Fruit fly (Drosophila melanogaster) whole organism: ENCODE data around the gene Pkd2.

Experiments
- CG8478 ChIP-seq: fragments of >200 bp; optimal IDR thresholded peaks from 2 replicates; lab custom pipeline; 2018; ENCODE audit warnings: inconsistent platforms
- Dll ChIP-seq: fragments of >200 bp; optimal IDR thresholded peaks from 2 replicates; lab custom pipeline; 2017
- EcR ChIP-seq, 2 experiments: fragments of >200 bp; optimal IDR thresholded peaks; 2 replicates each; lab custom pipeline; 2017; ENCODE audit warnings: missing biosample characterization in 2 of 2, missing genetic modification characterization in 2 of 2, missing genetic modification reagents in 2 of 2
- pan ChIP-seq: fragments of >200 bp; optimal IDR thresholded peaks from 2 replicates; lab custom pipeline; 2017
- psq ChIP-seq: fragments of >200 bp; optimal IDR thresholded peaks from 2 replicates; lab custom pipeline; 2017
- usp ChIP-seq: fragments of >200 bp; optimal IDR thresholded peaks from 2 replicates; lab custom pipeline; 2017; ENCODE audit warnings: missing biosample characterization, missing genetic modification characterization, mixed read lengths

- TF ChIP-seq pan (lab: Kevin White, UChicago) (no peak), EcR (GFP tag; optimal IDR thresholded peaks at IDR 0.05; lab: Kevin White, UChicago) (no peak), psq (lab: Kevin White, UChicago) (no peak), usp (no peak), CG8478 (lab: Kevin White, UChicago) (no peak), Dll (no peak)
Observed at dm6 chr2L:12415485-12416137, 17.5 kb downstream of the Pkd2 start.
